Worm (Caenorhabditis elegans) whole organism, L1 larva: ENCODE measurements around the gene fbn-1.

Experiments
- C16A3.4 ChIP-seq: fragments of 150-350 bp; optimal IDR thresholded peaks from 2 replicates; lab custom pipeline; 2014; ENCODE audit warnings: missing biosample characterization, missing genetic modification characterization
- C34B4.2 ChIP-seq: sonication (generic microtip); optimal IDR thresholded peaks from 2 replicates; lab custom pipeline; 2017; ENCODE audit warnings: mild to moderate bottlenecking, missing genetic modification characterization, missing compliant biosample characterization
- aha-1 ChIP-seq: fragments of 150-350 bp; optimal IDR thresholded peaks from 2 replicates; lab custom pipeline; 2014; ENCODE audit warnings: missing biosample characterization, missing genetic modification characterization
- alr-1 ChIP-seq: fragments of 200-800 bp; sonication (Bioruptor generic); optimal IDR thresholded peaks from 2 replicates; lab custom pipeline; 2018; ENCODE audit warnings: borderline replicate concordance, mild to moderate bottlenecking, missing genetic modification characterization, missing compliant biosample characterization
- aly-2 ChIP-seq: fragments of 150-350 bp; optimal IDR thresholded peaks from 2 replicates; lab custom pipeline; 2014; ENCODE audit warnings: missing biosample characterization, missing genetic modification characterization
- blmp-1 ChIP-seq: fragments of 150-350 bp; optimal IDR thresholded peaks from 2 replicates; lab custom pipeline; 2014; ENCODE audit warnings: missing biosample characterization, missing genetic modification characterization
- ceh-63 ChIP-seq: fragments of 200-800 bp; sonication (Bioruptor generic); optimal IDR thresholded peaks from 2 replicates; lab custom pipeline; 2018; ENCODE audit warnings: mild to moderate bottlenecking, missing genetic modification characterization, missing compliant biosample characterization
- ceh-82 ChIP-seq, 3 experiments: fragments of 150-350 bp in 1 of 3; sonication (generic microtip) in 2 of 3; optimal IDR thresholded peaks; 2 replicates each; lab custom pipeline; 2014 to 2017; ENCODE audit warnings: missing biosample characterization in 3 of 3, missing genetic modification characterization in 3 of 3
- ceh-88 ChIP-seq: fragments of 200-800 bp; sonication (Bioruptor generic); IDR thresholded peaks from 2 replicates; pipeline ENCODE4 v1.3.6; 2022; ENCODE audit warnings: missing genetic modification characterization, missing compliant biosample characterization
- ces-1 ChIP-seq: fragments of 150-350 bp; optimal IDR thresholded peaks from 2 replicates; lab custom pipeline; 2014; ENCODE audit warnings: missing biosample characterization, missing genetic modification reagents, missing genetic modification characterization
- dsc-1 ChIP-seq: sonication (generic microtip); optimal IDR thresholded peaks from 2 replicates; lab custom pipeline; 2016; ENCODE audit warnings: mild to moderate bottlenecking, missing genetic modification characterization, missing compliant biosample characterization
- efl-1 ChIP-seq, 4 experiments: fragments of 150-350 bp; optimal IDR thresholded peaks in 3 of 4; peaks in 1 of 4; 1 replicate in 1 of 4; 2 replicates in 3 of 4; lab custom pipeline; 2014; ENCODE audit warnings: missing biosample characterization in 2 of 4, missing genetic modification characterization in 2 of 4, missing genetic modification reagents in 2 of 4
- efl-3 ChIP-seq: fragments of 200-800 bp; sonication (Bioruptor generic); optimal IDR thresholded peaks from 2 replicates; lab custom pipeline; 2018; ENCODE audit warnings: mild to moderate bottlenecking, missing genetic modification characterization, missing compliant biosample characterization
- elt-2 ChIP-seq: sonication (generic microtip); optimal IDR thresholded peaks from 2 replicates; lab custom pipeline; 2016; ENCODE audit warnings: missing genetic modification characterization, mild to moderate bottlenecking, inconsistent platforms, missing compliant biosample characterization, missing genetic modification reagents
- elt-3 ChIP-seq, 6 experiments: fragments of 150-350 bp in 1 of 6; sonication (generic microtip); optimal IDR thresholded peaks; 2 replicates each; lab custom pipeline; 2017 to 2018; ENCODE audit warnings: missing biosample characterization in 6 of 6, missing genetic modification characterization in 6 of 6, inconsistent platforms in 1 of 6
- ets-5 ChIP-seq: fragments of 200-800 bp; sonication (Bioruptor generic); IDR thresholded peaks from 2 replicates; pipeline ENCODE4 v1.3.6; 2022; ENCODE audit warnings: missing genetic modification characterization, missing compliant biosample characterization
- fkh-8 ChIP-seq: sonication (generic microtip); optimal IDR thresholded peaks from 2 replicates; lab custom pipeline; 2016; ENCODE audit warnings: mild to moderate bottlenecking, missing genetic modification characterization, missing compliant biosample characterization
- grh-1 ChIP-seq: fragments of 200-800 bp; sonication (Bioruptor generic); IDR thresholded peaks from 2 replicates; pipeline ENCODE4 v1.3.6; 2022; ENCODE audit warnings: missing genetic modification reagents, missing genetic modification characterization, missing compliant biosample characterization
- hlh-4 ChIP-seq: sonication (generic microtip); optimal IDR thresholded peaks from 2 replicates; lab custom pipeline; 2016; ENCODE audit warnings: mild to moderate bottlenecking, missing genetic modification characterization, missing compliant biosample characterization
- lin-13 ChIP-seq: fragments of 150-350 bp; optimal IDR thresholded peaks from 2 replicates; lab custom pipeline; 2014; ENCODE audit warnings: missing biosample characterization, missing genetic modification reagents, missing genetic modification characterization
- lin-15B ChIP-seq: fragments of 150-350 bp; sonication (generic microtip); optimal IDR thresholded peaks from 3 replicates; lab custom pipeline; 2014; ENCODE audit warnings: missing biosample characterization, missing genetic modification characterization
- lin-35 ChIP-seq, 2 experiments: fragments of 150-350 bp; optimal IDR thresholded peaks; 2 replicates each; lab custom pipeline; 2014; ENCODE audit warnings: missing biosample characterization in 2 of 2, missing genetic modification characterization in 2 of 2, missing genetic modification reagents in 2 of 2
- lir-3 ChIP-seq: sonication (generic microtip); optimal IDR thresholded peaks from 2 replicates; lab custom pipeline; 2016; ENCODE audit warnings: mild to moderate bottlenecking, missing genetic modification characterization, moderate library complexity, missing compliant biosample characterization; ENCODE audit not compliant: poor library complexity
- lsy-2 ChIP-seq, 2 experiments: fragments of 150-350 bp; optimal IDR thresholded peaks; 2 replicates each; lab custom pipeline; 2014; ENCODE audit warnings: missing biosample characterization in 2 of 2, missing genetic modification characterization in 2 of 2
- mdl-1 ChIP-seq, 2 experiments: fragments of 150-350 bp; optimal IDR thresholded peaks; 2 replicates each; lab custom pipeline; 2014 to 2017; ENCODE audit warnings: missing biosample characterization in 2 of 2, missing genetic modification characterization in 2 of 2, inconsistent platforms in 1 of 2
- nhr-11 ChIP-seq: fragments of 150-350 bp; optimal IDR thresholded peaks from 2 replicates; lab custom pipeline; 2014; ENCODE audit warnings: missing biosample characterization, missing genetic modification characterization
- nhr-19 ChIP-seq: fragments of 200-800 bp; sonication (Bioruptor generic); conservative IDR thresholded peaks from 2 replicates; pipeline ENCODE4 v1.3.6; 2022; ENCODE audit warnings: missing genetic modification characterization, missing compliant biosample characterization
- nhr-237 ChIP-seq: fragments of 150-350 bp; optimal IDR thresholded peaks from 2 replicates; lab custom pipeline; 2014; ENCODE audit warnings: missing biosample characterization, missing genetic modification characterization
- nhr-28 ChIP-seq: fragments of 150-350 bp; optimal IDR thresholded peaks from 2 replicates; lab custom pipeline; 2014; ENCODE audit warnings: missing biosample characterization, missing genetic modification characterization
- nhr-47 ChIP-seq: sonication (generic microtip); optimal IDR thresholded peaks from 2 replicates; lab custom pipeline; 2016; ENCODE audit warnings: mild to moderate bottlenecking, missing genetic modification characterization, moderate library complexity, missing compliant biosample characterization
- nhr-71 ChIP-seq: sonication (generic microtip); optimal IDR thresholded peaks from 2 replicates; lab custom pipeline; 2016; ENCODE audit warnings: mild to moderate bottlenecking, missing genetic modification characterization, moderate library complexity, missing compliant biosample characterization
- nhr-76 ChIP-seq: sonication (generic microtip); optimal IDR thresholded peaks from 2 replicates; lab custom pipeline; 2017; ENCODE audit warnings: missing biosample characterization, missing genetic modification characterization
- nhr-77 ChIP-seq: fragments of 150-350 bp; optimal IDR thresholded peaks from 2 replicates; lab custom pipeline; 2014; ENCODE audit warnings: missing biosample characterization, missing genetic modification characterization
- nhr-84 ChIP-seq: sonication (generic microtip); optimal IDR thresholded peaks from 2 replicates; lab custom pipeline; 2017; ENCODE audit warnings: missing biosample characterization, missing genetic modification characterization
- nhr-85 ChIP-seq: sonication (generic microtip); peaks from one replicate; lab custom pipeline; 2016; ENCODE audit warnings: missing genetic modification characterization, inconsistent platforms, missing compliant biosample characterization
- pax-3 ChIP-seq: fragments of 200-800 bp; sonication (Bioruptor generic); optimal IDR thresholded peaks from 2 replicates; lab custom pipeline; 2018; ENCODE audit warnings: mild to moderate bottlenecking, missing genetic modification characterization, moderate library complexity, missing compliant biosample characterization
- pqm-1 ChIP-seq: sonication (generic microtip); optimal IDR thresholded peaks from 3 replicates; lab custom pipeline; 2017; ENCODE audit warnings: missing biosample characterization, missing genetic modification characterization
- rnt-1 ChIP-seq: sonication (generic microtip); optimal IDR thresholded peaks from 2 replicates; lab custom pipeline; 2016; ENCODE audit warnings: mild to moderate bottlenecking, missing genetic modification characterization, moderate library complexity, missing compliant biosample characterization
- skn-1 ChIP-seq: fragments of 150-350 bp; optimal IDR thresholded peaks from 2 replicates; lab custom pipeline; 2014; ENCODE audit warnings: missing biosample characterization, missing genetic modification characterization
- snu-23 ChIP-seq: sonication (generic microtip); optimal IDR thresholded peaks from 2 replicates; lab custom pipeline; 2016; ENCODE audit warnings: missing genetic modification characterization, missing compliant biosample characterization
- swsn-7 ChIP-seq: sonication (generic microtip); optimal IDR thresholded peaks from 2 replicates; lab custom pipeline; 2016; ENCODE audit warnings: missing genetic modification characterization, missing compliant biosample characterization
- tlp-1 ChIP-seq: fragments of 150-350 bp; optimal IDR thresholded peaks from 2 replicates; lab custom pipeline; 2014; ENCODE audit warnings: missing biosample characterization, missing genetic modification characterization
- unc-130 ChIP-seq: fragments of 150-350 bp; optimal IDR thresholded peaks from 2 replicates; lab custom pipeline; 2017; ENCODE audit warnings: missing biosample characterization, missing genetic modification characterization, inconsistent platforms
- unc-30 ChIP-seq: sonication (generic microtip); optimal IDR thresholded peaks from 2 replicates; lab custom pipeline; 2017; ENCODE audit warnings: missing biosample characterization, missing genetic modification characterization
- unc-98 ChIP-seq: fragments of 200-800 bp; sonication (Bioruptor generic); IDR thresholded peaks from 2 replicates; pipeline ENCODE4 v1.3.6; 2022; ENCODE audit warnings: missing genetic modification characterization, missing compliant biosample characterization
- vab-15 ChIP-seq: sonication (generic microtip); optimal IDR thresholded peaks from 2 replicates; lab custom pipeline; 2017; ENCODE audit warnings: missing genotype, mild to moderate bottlenecking, missing genetic modification characterization, missing compliant biosample characterization
- xbp-1 ChIP-seq: sonication (generic microtip); optimal IDR thresholded peaks from 2 replicates; lab custom pipeline; 2016; ENCODE audit warnings: missing genetic modification characterization, missing compliant biosample characterization
- zip-4 ChIP-seq: fragments of 200-800 bp; sonication (Bioruptor generic); optimal IDR thresholded peaks from 2 replicates; lab custom pipeline; 2018; ENCODE audit warnings: mild to moderate bottlenecking, missing genetic modification characterization, moderate library complexity, missing compliant biosample characterization
- ztf-11 ChIP-seq, 2 experiments: sonication (generic microtip); optimal IDR thresholded peaks; 2 replicates each; lab custom pipeline; 2016 to 2017; ENCODE audit warnings: missing genetic modification characterization in 2 of 2, missing biosample characterization in 1 of 2, missing compliant biosample characterization in 1 of 2
- ztf-4 ChIP-seq: fragments of 150-350 bp; optimal IDR thresholded peaks from 2 replicates; lab custom pipeline; 2014; ENCODE audit warnings: missing biosample characterization, missing genetic modification characterization

The fbn-1 gene

DNA sequence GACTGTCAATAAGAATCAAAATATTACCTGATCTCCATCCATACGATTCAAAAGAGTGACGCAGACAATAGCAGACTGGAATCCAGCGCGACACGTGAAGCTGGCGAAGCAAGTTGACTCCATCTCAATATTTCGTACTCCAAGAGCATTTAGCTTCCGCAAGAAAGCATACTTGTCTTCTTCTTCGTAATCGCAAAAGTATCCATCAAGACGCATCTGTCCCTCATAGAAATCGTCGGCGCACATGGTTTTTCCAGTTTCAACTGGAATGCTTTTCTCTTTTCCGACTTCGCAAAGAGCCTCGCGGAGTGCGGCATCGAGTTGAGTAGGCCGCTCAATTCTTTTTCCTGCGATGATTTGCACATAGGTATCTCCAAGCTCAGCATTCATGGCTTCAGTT lies 16.2 kb downstream of the fbn-1 start:
- TF ChIP-seq efl-1 (optimal IDR thresholded peaks at IDR 0.05; lab: Kevin White, UChicago) (no peak), efl-1 (GFP tag; optimal IDR thresholded peaks at IDR 0.05 in 1 of 2; lab: Kevin White, UChicago) (peak in 1 of 2 experiments; percentile 88), elt-3 (tag; optimal IDR thresholded peaks at IDR 0.05; lab: Kevin White, UChicago) (no peak)

ce11 chrIII:7642015-7642414 lies 16.8 kb downstream of the fbn-1 start:
- TF ChIP-seq ztf-11 (tag; optimal IDR thresholded peaks at IDR 0.05; lab: Kevin White, UChicago) (no peak), ces-1 (GFP tag; lab: Kevin White, UChicago) (no peak), aly-2 (no peak), elt-3 (tag; optimal IDR thresholded peaks at IDR 0.05; lab: Kevin White, UChicago) (peak in 1 of 6 experiments; percentile 69), pqm-1 (no peak), lin-15B (no peak), lin-35 (GFP tag; optimal IDR thresholded peaks at IDR 0.05; lab: Kevin White, UChicago) (peak; percentile 26 to 66), ztf-4 (no peak), elt-2 (tag; lab: Kevin White, UChicago) (no peak), nhr-77 (tag; lab: Kevin White, UChicago) (peak; percentile 20), pax-3 (tag; lab: Kevin White, UChicago) (no peak), efl-3 (GFP tag; lab: Kevin White, UChicago) (no peak), lir-3 (peak; percentile 15), vab-15 (tag; lab: Kevin White, UChicago) (no peak), fkh-8 (peak; percentile 32), unc-30 (no peak), dsc-1 (no peak), snu-23 (GFP tag; lab: Kevin White, UChicago) (peak; percentile 71), blmp-1 (tag; lab: Kevin White, UChicago) (peak; percentile 27), nhr-237 (no peak), lsy-2 (tag; optimal IDR thresholded peaks at IDR 0.05; lab: Kevin White, UChicago) (peak in 1 of 2 experiments; percentile 50), ceh-88 (GFP tag; lab: Robert Waterston, UW) (no peak), efl-1 (optimal IDR thresholded peaks at IDR 0.05; lab: Kevin White, UChicago) (peak; percentile 46 to 58), efl-1 (GFP tag; optimal IDR thresholded peaks at IDR 0.05 in 1 of 2; lab: Kevin White, UChicago) (peak; percentile 26 to 58), ceh-82 (tag; optimal IDR thresholded peaks at IDR 0.05; lab: Kevin White, UChicago) (peak in 2 of 3 experiments; percentile 1 to 44), ets-5 (GFP tag; lab: Robert Waterston, UW) (no peak), hlh-4 (tag; lab: Kevin White, UChicago) (no peak), alr-1 (no peak), zip-4 (GFP tag; lab: Kevin White, UChicago) (no peak), nhr-85 (tag; lab: Kevin White, UChicago) (peak; percentile 74), C16A3.4 (tag; lab: Kevin White, UChicago) (peak; percentile 8), unc-130 (tag; lab: Kevin White, UChicago) (peak; percentile 14), nhr-19 (GFP tag; lab: Robert Waterston, UW) (peak; percentile 51), aha-1 (no peak), nhr-28 (no peak), nhr-47 (tag; lab: Kevin White, UChicago) (peak; percentile 59), mdl-1 (tag; optimal IDR thresholded peaks at IDR 0.05; lab: Kevin White, UChicago) (peak; percentile 9 to 90), nhr-11 (tag; lab: Kevin White, UChicago) (no peak), nhr-71 (tag; lab: Kevin White, UChicago) (peak; percentile 69), skn-1 (tag; lab: Kevin White, UChicago) (no peak), xbp-1 (tag; lab: Kevin White, UChicago) (peak; percentile 23), swsn-7 (tag; lab: Kevin White, UChicago) (peak; percentile 25), unc-98 (GFP tag; lab: Robert Waterston, UW) (no peak), tlp-1 (tag; lab: Kevin White, UChicago) (no peak), C34B4.2 (tag; lab: Kevin White, UChicago) (no peak), nhr-76 (tag; lab: Kevin White, UChicago) (no peak), grh-1 (GFP tag; lab: Robert Waterston, UW) (0 out of 2 replicates have a peak, but pooled peaks have one; percentile 19), ceh-63 (GFP tag; lab: Kevin White, UChicago) (no peak), lin-13 (no peak), nhr-84 (tag; lab: Kevin White, UChicago) (no peak), rnt-1 (peak; percentile 57)
